Worm (Caenorhabditis elegans) whole organism, mixed stage, embryonic: ENCODE measurements around the gene cwp-5.

Source experiments
- blmp-1 ChIP-seq: fragments of 150-350 bp; optimal IDR thresholded peaks from 2 replicates; lab custom pipeline; 2014; ENCODE audit warnings: missing biosample characterization, missing genetic modification characterization
- ceh-39 ChIP-seq: fragments of 150-350 bp; optimal IDR thresholded peaks from 2 replicates; lab custom pipeline; 2014; ENCODE audit warnings: missing biosample characterization, missing genetic modification characterization
- ceh-43 ChIP-seq: fragments of 200-800 bp; sonication (Bioruptor generic); optimal IDR thresholded peaks from 2 replicates; lab custom pipeline; 2018; ENCODE audit warnings: mild to moderate bottlenecking, missing genetic modification characterization, moderate library complexity, missing compliant biosample characterization
- ces-1 ChIP-seq: fragments of 150-350 bp; optimal IDR thresholded peaks from 2 replicates; lab custom pipeline; 2014; ENCODE audit warnings: missing biosample characterization, missing genetic modification reagents, missing genetic modification characterization
- cnd-1 ChIP-seq: fragments of 200-800 bp; sonication (Bioruptor generic); optimal IDR thresholded peaks from 2 replicates; lab custom pipeline; 2018; ENCODE audit warnings: mild to moderate bottlenecking, missing genetic modification characterization, missing compliant biosample characterization
- drap-1 ChIP-seq: fragments of 200-800 bp; sonication (Bioruptor generic); optimal IDR thresholded peaks from 3 replicates; lab custom pipeline; 2018; ENCODE audit warnings: mild to moderate bottlenecking, missing genetic modification characterization, missing compliant biosample characterization
- elt-1 ChIP-seq: sonication (generic microtip); optimal IDR thresholded peaks from 2 replicates; lab custom pipeline; 2017; ENCODE audit warnings: missing genetic modification characterization, mild to moderate bottlenecking, missing compliant biosample characterization, antibody characterized with exemption, moderate library complexity, borderline replicate concordance; ENCODE audit not compliant: insufficient read depth
- flh-1 ChIP-seq: fragments of 200-800 bp; sonication (Bioruptor generic); optimal IDR thresholded peaks from 2 replicates; lab custom pipeline; 2018; ENCODE audit warnings: mild to moderate bottlenecking, missing genetic modification characterization, moderate library complexity, missing compliant biosample characterization
- ham-2 ChIP-seq: fragments of 200-800 bp; sonication (Bioruptor generic); optimal IDR thresholded peaks from 2 replicates; lab custom pipeline; 2018; ENCODE audit warnings: mild to moderate bottlenecking, missing genetic modification characterization, missing compliant biosample characterization
- hlh-1 ChIP-seq: fragments of 150-350 bp; optimal IDR thresholded peaks from 2 replicates; lab custom pipeline; 2014; ENCODE audit warnings: missing biosample characterization, missing genetic modification reagents, missing genetic modification characterization
- lin-13 ChIP-seq: fragments of 150-350 bp; optimal IDR thresholded peaks from 2 replicates; lab custom pipeline; 2014; ENCODE audit warnings: missing biosample characterization, missing genetic modification characterization
- lin-32 ChIP-seq: fragments of 200-800 bp; sonication (Bioruptor generic); optimal IDR thresholded peaks from 2 replicates; lab custom pipeline; 2018; ENCODE audit warnings: mild to moderate bottlenecking, missing genetic modification characterization, missing compliant biosample characterization
- lsy-2 ChIP-seq: fragments of 150-350 bp; optimal IDR thresholded peaks from 2 replicates; lab custom pipeline; 2014; ENCODE audit warnings: missing biosample characterization, missing genetic modification characterization
- mab-5 ChIP-seq: fragments of 150-350 bp; optimal IDR thresholded peaks from 2 replicates; lab custom pipeline; 2014; ENCODE audit warnings: missing biosample characterization, missing genetic modification characterization
- mep-1 ChIP-seq: fragments of 150-350 bp; optimal IDR thresholded peaks from 2 replicates; lab custom pipeline; 2017; ENCODE audit warnings: missing biosample characterization, missing genetic modification reagents, missing genetic modification characterization, inconsistent platforms
- mls-2 ChIP-seq: sonication (generic microtip); optimal IDR thresholded peaks from 2 replicates; lab custom pipeline; 2016; ENCODE audit warnings: mild to moderate bottlenecking, missing genetic modification characterization, moderate library complexity, missing compliant biosample characterization
- nhr-12 ChIP-seq: fragments of 150-350 bp; optimal IDR thresholded peaks from 2 replicates; lab custom pipeline; 2014; ENCODE audit warnings: missing biosample characterization, missing genetic modification characterization
- nhr-2 ChIP-seq: fragments of 150-350 bp; optimal IDR thresholded peaks from 2 replicates; lab custom pipeline; 2014; ENCODE audit warnings: missing biosample characterization, missing genetic modification characterization
- nhr-237 ChIP-seq: fragments of 150-350 bp; optimal IDR thresholded peaks from 2 replicates; lab custom pipeline; 2014; ENCODE audit warnings: missing biosample characterization, missing genetic modification characterization
- nhr-28 ChIP-seq: fragments of 150-350 bp; optimal IDR thresholded peaks from 2 replicates; lab custom pipeline; 2014; ENCODE audit warnings: missing biosample characterization, missing genetic modification characterization
- nhr-76 ChIP-seq: sonication (generic microtip); optimal IDR thresholded peaks from 2 replicates; lab custom pipeline; 2017; ENCODE audit warnings: missing biosample characterization, missing genetic modification characterization
- pha-4 ChIP-seq: fragments of 150-350 bp; optimal IDR thresholded peaks from 2 replicates; lab custom pipeline; 2018; ENCODE audit warnings: missing biosample characterization, missing genetic modification reagents, missing genetic modification characterization
- sem-2 ChIP-seq: fragments of 200-800 bp; sonication (Bioruptor generic); optimal IDR thresholded peaks from 2 replicates; lab custom pipeline; 2018; ENCODE audit warnings: mild to moderate bottlenecking, missing genetic modification characterization, missing compliant biosample characterization
- snpc-4 ChIP-seq: fragments of 150-350 bp; optimal IDR thresholded peaks from 2 replicates; lab custom pipeline; 2014; ENCODE audit warnings: missing biosample characterization, missing genetic modification characterization
- sptf-1 ChIP-seq: sonication (generic microtip); optimal IDR thresholded peaks from 2 replicates; lab custom pipeline; 2017; ENCODE audit warnings: mild to moderate bottlenecking, missing genetic modification characterization, moderate library complexity, missing compliant biosample characterization
- tbx-8 ChIP-seq: fragments of 200-800 bp; sonication (Bioruptor generic); optimal IDR thresholded peaks from 2 replicates; lab custom pipeline; 2018; ENCODE audit warnings: mild to moderate bottlenecking, missing genetic modification characterization, moderate library complexity, missing compliant biosample characterization
- unc-120 ChIP-seq: sonication (generic microtip); optimal IDR thresholded peaks from 2 replicates; lab custom pipeline; 2017; ENCODE audit warnings: missing genetic modification characterization, missing compliant biosample characterization; ENCODE audit not compliant: poor library complexity, severe bottlenecking
- unc-39 ChIP-seq: fragments of 150-350 bp; optimal IDR thresholded peaks from 2 replicates; lab custom pipeline; 2014; ENCODE audit warnings: missing biosample characterization, missing genetic modification characterization
- unc-62 ChIP-seq: fragments of 150-350 bp; optimal IDR thresholded peaks from 2 replicates; lab custom pipeline; 2014; ENCODE audit warnings: missing biosample characterization, missing genetic modification reagents, missing genetic modification characterization
- zip-8 ChIP-seq: fragments of 150-350 bp; optimal IDR thresholded peaks from 2 replicates; lab custom pipeline; 2014; ENCODE audit warnings: missing biosample characterization, missing genetic modification characterization
- ztf-11 ChIP-seq: fragments of 150-350 bp; optimal IDR thresholded peaks from 2 replicates; lab custom pipeline; 2014; ENCODE audit warnings: missing biosample characterization, missing genetic modification characterization

Gene cwp-5

DNA sequence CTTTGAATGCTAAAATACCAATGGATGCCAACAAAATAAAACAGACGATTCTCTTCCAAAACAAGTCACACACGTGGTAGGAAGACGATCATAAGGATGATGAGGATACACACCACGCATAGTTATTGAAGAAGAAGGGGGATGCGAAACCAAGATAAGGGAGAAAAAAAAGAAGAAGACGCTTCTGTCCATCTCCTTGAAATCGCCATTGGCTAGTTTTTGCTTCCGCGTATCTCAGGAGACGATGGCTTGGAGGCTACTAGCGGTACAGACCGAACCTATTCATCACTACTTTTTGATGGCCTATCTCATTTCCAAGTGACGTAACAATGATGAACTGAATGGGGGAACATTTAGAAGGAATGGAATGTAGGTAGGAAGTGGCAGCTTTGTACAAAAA lies 25.5 kb downstream of the cwp-5 start:
- TF ChIP-seq zip-8 (tag; lab: Kevin White, UChicago) (peak; percentile 2), hlh-1 (tag; lab: Kevin White, UChicago) (no peak), mep-1 (tag; lab: Kevin White, UChicago) (no peak), ham-2 (GFP tag; lab: Kevin White, UChicago) (peak; percentile 49), elt-1 (tag; lab: Kevin White, UChicago) (peak; percentile 5)
- TF ChIP-seq, all 35 proteins: peak for 3

DNA sequence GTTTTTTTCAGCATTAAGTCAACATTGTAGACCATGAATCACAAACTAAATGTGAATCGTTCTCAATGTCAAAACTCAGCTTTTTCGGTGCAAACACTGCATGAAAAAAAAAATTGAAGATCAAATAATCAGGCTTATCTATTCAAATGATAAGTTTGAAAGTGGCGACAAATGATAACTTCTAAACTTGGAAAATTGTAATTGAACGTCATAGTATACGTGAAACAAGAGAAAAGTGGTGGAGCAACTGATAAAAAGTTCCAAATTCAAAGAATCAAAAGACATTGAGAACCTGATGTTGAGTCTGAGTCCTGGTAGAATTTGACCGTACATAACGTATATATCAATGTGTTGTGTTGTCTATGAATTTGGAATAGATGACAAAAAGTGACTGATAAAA lies 26.6 kb downstream of the cwp-5 start:
- TF ChIP-seq drap-1 (no peak), nhr-237 (tag; lab: Kevin White, UChicago) (no peak), blmp-1 (tag; lab: Kevin White, UChicago) (no peak), tbx-8 (no peak), unc-39 (tag; lab: Kevin White, UChicago) (no peak), mls-2 (no peak), ces-1 (no peak), lsy-2 (tag; lab: Kevin White, UChicago) (no peak), lin-32 (GFP tag; lab: Kevin White, UChicago) (no peak), nhr-28 (tag; lab: Kevin White, UChicago) (no peak), nhr-2 (tag; lab: Kevin White, UChicago) (no peak), nhr-12 (tag; lab: Kevin White, UChicago) (no peak), ztf-11 (no peak), flh-1 (no peak), nhr-76 (tag; lab: Kevin White, UChicago) (no peak)
- TF ChIP-seq, all 35 proteins: peak for 0

DNA sequence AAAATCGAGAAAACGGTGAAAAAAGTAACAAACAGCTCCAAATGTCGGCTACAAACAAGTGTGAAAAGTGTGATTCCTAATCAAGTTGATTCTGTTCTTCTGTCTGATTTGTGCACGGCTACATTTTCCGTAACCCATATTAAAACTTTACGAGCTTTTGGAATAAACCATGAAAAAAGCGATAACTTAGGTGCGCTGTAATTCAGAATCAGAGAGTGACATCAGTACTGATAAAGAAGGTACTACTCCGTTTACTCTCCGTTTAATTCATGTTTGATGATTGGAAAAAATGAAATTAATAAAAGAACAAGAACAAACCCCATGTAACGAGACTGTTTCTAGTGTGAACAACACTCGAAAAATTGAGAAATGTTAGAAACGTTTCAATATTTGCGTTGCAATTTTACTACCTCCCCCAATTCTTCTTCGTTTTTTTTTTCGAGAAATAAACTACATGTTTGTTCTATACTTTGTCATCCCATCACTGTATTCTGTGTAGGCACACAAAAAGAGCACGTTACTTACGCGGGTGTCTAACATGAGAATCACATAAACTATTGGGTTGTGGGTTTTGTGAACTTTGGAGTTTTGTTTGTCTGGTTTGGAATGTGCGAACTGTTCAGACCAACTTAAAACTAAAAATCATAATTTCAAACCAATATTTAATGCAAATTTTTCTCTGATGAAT lies 27.3 kb downstream of the cwp-5 start:
- TF ChIP-seq pha-4 (tag; lab: Kevin White, UChicago) (no peak), drap-1 (no peak), nhr-2 (tag; lab: Kevin White, UChicago) (no peak)

DNA sequence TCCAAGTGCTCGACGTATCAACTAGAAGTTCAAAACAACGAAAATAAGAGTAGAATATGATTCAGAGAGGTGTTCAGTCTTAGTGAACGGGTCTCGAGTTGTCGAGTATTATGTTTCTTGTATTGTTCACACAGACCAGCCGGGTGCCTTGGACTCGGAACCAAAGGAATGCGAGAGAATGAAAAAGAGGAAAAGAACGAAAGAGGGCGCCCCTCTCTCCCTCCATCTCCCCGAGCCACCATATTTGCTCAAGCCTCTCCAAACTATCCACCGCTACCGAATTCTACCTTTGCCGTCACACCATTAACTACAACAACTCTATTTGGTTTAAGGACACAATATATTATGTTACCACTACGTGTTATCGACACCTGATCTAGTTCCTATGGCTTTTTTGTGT lies 28.0 kb downstream of the cwp-5 start:
- no peak for TF ChIP-seq zip-8 (tag; lab: Kevin White, UChicago)
- TF ChIP-seq lin-13: no peak
- no peak for TF ChIP-seq pha-4 (tag; lab: Kevin White, UChicago)
- TF ChIP-seq ces-1: no peak
- no peak for TF ChIP-seq ztf-11
- no peak for TF ChIP-seq blmp-1 (tag; lab: Kevin White, UChicago)
- no peak for TF ChIP-seq nhr-28 (tag; lab: Kevin White, UChicago)
- TF ChIP-seq unc-39 (tag; lab: Kevin White, UChicago): no peak
- no peak for TF ChIP-seq lin-32 (GFP tag; lab: Kevin White, UChicago)
- no peak for TF ChIP-seq ceh-39 (tag; lab: Kevin White, UChicago)
- no peak for TF ChIP-seq flh-1
- TF ChIP-seq tbx-8: no peak
- TF ChIP-seq snpc-4 (tag; lab: Kevin White, UChicago): no peak
- TF ChIP-seq unc-120 (tag; lab: Kevin White, UChicago): no peak
- no peak for TF ChIP-seq lsy-2 (tag; lab: Kevin White, UChicago)
- TF ChIP-seq unc-62 (GFP tag; lab: Kevin White, UChicago): no peak
- no peak for TF ChIP-seq sptf-1 (tag; lab: Kevin White, UChicago)
- TF ChIP-seq ceh-43 (GFP tag; lab: Kevin White, UChicago): no peak

DNA sequence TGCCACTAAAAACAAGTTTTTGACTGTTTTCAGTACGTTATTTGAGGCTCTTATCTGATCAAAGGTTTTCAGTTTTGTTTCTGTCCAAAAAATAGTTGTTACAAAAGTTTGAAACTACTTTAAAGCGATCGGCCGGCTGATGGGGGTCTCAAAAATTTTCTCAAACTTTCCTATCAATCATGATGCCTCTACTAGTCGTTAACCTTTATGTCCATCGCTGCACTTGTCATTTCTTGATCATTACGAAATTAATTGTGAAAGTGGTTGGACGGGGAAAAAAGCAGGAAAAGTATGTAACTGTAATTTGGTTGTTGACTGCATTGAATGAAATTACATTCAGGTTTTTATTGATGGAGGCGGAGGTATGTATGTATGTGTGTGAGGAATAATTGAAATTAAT lies 29.9 kb downstream of the cwp-5 start:
- TF ChIP-seq cnd-1 (tag; lab: Kevin White, UChicago) (no peak), nhr-237 (tag; lab: Kevin White, UChicago) (no peak), zip-8 (tag; lab: Kevin White, UChicago) (no peak), lin-13 (no peak), ces-1 (no peak), mab-5 (no peak), lin-32 (GFP tag; lab: Kevin White, UChicago) (no peak), pha-4 (tag; lab: Kevin White, UChicago) (no peak), nhr-12 (tag; lab: Kevin White, UChicago) (no peak), tbx-8 (no peak), sem-2 (GFP tag; lab: Kevin White, UChicago) (no peak)
- TF ChIP-seq, all 35 proteins: peak for 0
